Fruit fly (Drosophila melanogaster) whole organism, embryonic: ENCODE data around the gene Pgm1.

Experiments
- Antp ChIP-seq: fragments of 200-800 bp; sonication (Bioruptor generic); optimal IDR thresholded peaks from 3 replicates; lab custom pipeline; 2016; ENCODE audit warnings: missing biosample characterization, missing genetic modification characterization
- Atf3 ChIP-seq: fragments of 200-800 bp; sonication (Bioruptor generic); optimal IDR thresholded peaks from 3 replicates; lab custom pipeline; 2016; ENCODE audit warnings: missing biosample characterization, missing genetic modification characterization
- CG10209 ChIP-seq: fragments of 200-800 bp; sonication (Bioruptor generic); optimal IDR thresholded peaks from 3 replicates; lab custom pipeline; 2017; ENCODE audit warnings: missing biosample characterization, mild to moderate bottlenecking, missing genetic modification characterization, missing genetic modification reagents
- CG10366 ChIP-seq: fragments of 200-800 bp; sonication (Bioruptor generic); IDR thresholded peaks from 2 replicates; pipeline ENCODE4 v1.3.6; 2022; ENCODE audit warnings: missing biosample characterization, missing genetic modification characterization
- CG10462 ChIP-seq: fragments of 200-800 bp; sonication (Bioruptor generic); optimal IDR thresholded peaks from 2 replicates; lab custom pipeline; 2016; ENCODE audit warnings: missing biosample characterization, missing genetic modification characterization
- CG11456 ChIP-seq: fragments of 200-800 bp; sonication (Bioruptor generic); IDR thresholded peaks from 3 replicates; pipeline ENCODE4 v1.3.6; 2022; ENCODE audit warnings: missing biosample characterization, missing genetic modification characterization
- CG12236 ChIP-seq: fragments of 200-800 bp; sonication (Bioruptor generic); optimal IDR thresholded peaks from 2 replicates; lab custom pipeline; 2016; ENCODE audit warnings: missing biosample characterization, missing genetic modification characterization
- CG13123 ChIP-seq: fragments of 200-800 bp; sonication (Bioruptor generic); optimal IDR thresholded peaks from 2 replicates; lab custom pipeline; 2016; ENCODE audit warnings: missing biosample characterization, missing genetic modification characterization
- CG13624 ChIP-seq: fragments of 200-800 bp; sonication (Bioruptor generic); optimal IDR thresholded peaks from 2 replicates; lab custom pipeline; 2016; ENCODE audit warnings: missing biosample characterization, missing genetic modification characterization
- CG14710 ChIP-seq: fragments of 200-800 bp; sonication (Bioruptor generic); optimal IDR thresholded peaks from 3 replicates; lab custom pipeline; 2019; ENCODE audit warnings: missing biosample characterization, mild to moderate bottlenecking, missing genetic modification characterization, moderate library complexity
- CG17568 ChIP-seq: fragments of 200-800 bp; sonication (Bioruptor generic); optimal IDR thresholded peaks from 2 replicates; lab custom pipeline; 2018; ENCODE audit warnings: missing biosample characterization, mild to moderate bottlenecking, missing genetic modification characterization, moderate library complexity
- CG1832 ChIP-seq: fragments of 200-800 bp; sonication (Bioruptor generic); optimal IDR thresholded peaks from 2 replicates; lab custom pipeline; 2017; ENCODE audit warnings: missing biosample characterization, mild to moderate bottlenecking, missing genetic modification characterization, inconsistent platforms
- CG2129 ChIP-seq: fragments of 200-800 bp; sonication (Bioruptor generic); IDR thresholded peaks from 2 replicates; pipeline ENCODE4 v1.3.6; 2022; ENCODE audit warnings: missing biosample characterization, missing genetic modification characterization; ENCODE audit not compliant: partially characterized antibody
- CG30403 ChIP-seq: fragments of 200-800 bp; sonication (Bioruptor generic); optimal IDR thresholded peaks from 3 replicates; lab custom pipeline; 2016; ENCODE audit warnings: missing biosample characterization, missing genetic modification characterization
- CG30431 ChIP-seq: fragments of 200-800 bp; sonication (Bioruptor generic); optimal IDR thresholded peaks from 2 replicates; lab custom pipeline; 2017; ENCODE audit warnings: missing biosample characterization, missing genetic modification characterization
- CG3407 ChIP-seq: fragments of 200-800 bp; sonication (Bioruptor generic); optimal IDR thresholded peaks from 2 replicates; lab custom pipeline; 2018; ENCODE audit warnings: missing biosample characterization, mild to moderate bottlenecking, missing genetic modification characterization
- CG3995 ChIP-seq: fragments of 200-800 bp; sonication (Bioruptor generic); optimal IDR thresholded peaks from 3 replicates; lab custom pipeline; 2016; ENCODE audit warnings: missing biosample characterization, missing genetic modification characterization
- CG4404 ChIP-seq: fragments of 200-800 bp; sonication (Bioruptor generic); IDR thresholded peaks from 2 replicates; pipeline ENCODE4 v1.3.6; 2022; ENCODE audit warnings: missing biosample characterization, missing genetic modification characterization
- CG5180 ChIP-seq: fragments of 200-800 bp; sonication (Bioruptor generic); optimal IDR thresholded peaks from 3 replicates; lab custom pipeline; 2017; ENCODE audit warnings: missing biosample characterization, missing genetic modification characterization, mild to moderate bottlenecking, moderate library complexity, missing genetic modification reagents
- CG6791 ChIP-seq: fragments of 200-800 bp; sonication (Bioruptor generic); IDR thresholded peaks from 3 replicates; pipeline ENCODE4 v1.3.6; 2022; ENCODE audit warnings: missing biosample characterization, missing genetic modification characterization; ENCODE audit not compliant: partially characterized antibody
- CG7987 ChIP-seq: fragments of 200-800 bp; sonication (Bioruptor generic); optimal IDR thresholded peaks from 2 replicates; lab custom pipeline; 2018; ENCODE audit warnings: missing biosample characterization, mild to moderate bottlenecking, missing genetic modification characterization, moderate library complexity
- Dad ChIP-seq: fragments of 200-800 bp; sonication (Bioruptor generic); optimal IDR thresholded peaks from 3 replicates; lab custom pipeline; 2016; ENCODE audit warnings: missing biosample characterization, missing genetic modification characterization
- HmgZ ChIP-seq: fragments of 200-800 bp; sonication (Bioruptor generic); optimal IDR thresholded peaks from 2 replicates; lab custom pipeline; 2018; ENCODE audit warnings: missing biosample characterization, mild to moderate bottlenecking, missing genetic modification characterization
- Hmx ChIP-seq: fragments of 200-800 bp; sonication (Bioruptor generic); optimal IDR thresholded peaks from 2 replicates; lab custom pipeline; 2016; ENCODE audit warnings: missing biosample characterization, missing genetic modification characterization
- Hr78 ChIP-seq, 2 experiments: fragments of 200-800 bp in 1 of 2; fragments of >200 bp in 1 of 2; sonication (Bioruptor generic) in 1 of 2; optimal IDR thresholded peaks; 2 replicates each; lab custom pipeline; 2017 to 2019; ENCODE audit warnings: missing biosample characterization in 2 of 2, missing genetic modification characterization in 2 of 2, mild to moderate bottlenecking in 1 of 2, moderate library complexity in 1 of 2
- Nf-YA ChIP-seq: fragments of 200-800 bp; sonication (Bioruptor generic); IDR thresholded peaks from 2 replicates; pipeline ENCODE4 v1.3.6; 2022; ENCODE audit warnings: missing biosample characterization, missing genetic modification characterization
- Nf-YB ChIP-seq: fragments of 200-800 bp; sonication (Bioruptor generic); optimal IDR thresholded peaks from 3 replicates; lab custom pipeline; 2019; ENCODE audit warnings: missing biosample characterization, mild to moderate bottlenecking, missing genetic modification characterization, moderate library complexity
- Rfx ChIP-seq: fragments of 200-800 bp; sonication (Bioruptor generic); IDR thresholded peaks from 2 replicates; pipeline ENCODE4 v1.3.6; 2022; ENCODE audit warnings: missing biosample characterization, missing genetic modification characterization
- Trl ChIP-seq, 3 experiments: fragments of >200 bp in 2 of 3; fragments of 200-800 bp in 1 of 3; sonication (Bioruptor generic) in 1 of 3; optimal IDR thresholded peaks; 2 replicates in 1 of 3; 3 replicates in 2 of 3; lab custom pipeline; 2016 to 2017; ENCODE audit warnings: missing biosample characterization in 1 of 3, missing genetic modification characterization in 1 of 3
- Usf ChIP-seq: fragments of 200-800 bp; sonication (Bioruptor generic); optimal IDR thresholded peaks from 2 replicates; lab custom pipeline; 2017; ENCODE audit warnings: missing genotype, missing biosample characterization, missing genetic modification characterization
- ato ChIP-seq: fragments of 200-800 bp; sonication (Bioruptor generic); IDR thresholded peaks from 2 replicates; pipeline ENCODE4 v1.3.6; 2022; ENCODE audit warnings: missing biosample characterization, missing genetic modification characterization; ENCODE audit not compliant: partially characterized antibody
- chn ChIP-seq: fragments of 200-800 bp; sonication (Bioruptor generic); optimal IDR thresholded peaks from 2 replicates; lab custom pipeline; 2016; ENCODE audit warnings: missing biosample characterization, missing genetic modification characterization
- croc ChIP-seq: fragments of 200-800 bp; sonication (Bioruptor generic); conservative IDR thresholded peaks from 3 replicates; pipeline ENCODE4 v1.3.6; 2022; ENCODE audit warnings: missing biosample characterization, missing genetic modification characterization
- cwo ChIP-seq: fragments of 200-800 bp; sonication (Bioruptor generic); optimal IDR thresholded peaks from 3 replicates; lab custom pipeline; 2017; ENCODE audit warnings: missing biosample characterization, missing genetic modification characterization, mild to moderate bottlenecking, moderate library complexity, missing genetic modification reagents
- en ChIP-seq: fragments of 200-800 bp; sonication (Bioruptor generic); optimal IDR thresholded peaks from 2 replicates; lab custom pipeline; 2016; ENCODE audit warnings: missing biosample characterization, missing genetic modification characterization
- exex ChIP-seq: fragments of 200-800 bp; sonication (Bioruptor generic); optimal IDR thresholded peaks from 4 replicates; lab custom pipeline; 2018; ENCODE audit warnings: missing biosample characterization, mild to moderate bottlenecking, missing genetic modification characterization, moderate library complexity
- grn ChIP-seq: fragments of 200-800 bp; sonication (Bioruptor generic); optimal IDR thresholded peaks from 3 replicates; lab custom pipeline; 2017; ENCODE audit warnings: missing biosample characterization, missing genetic modification characterization
- gsb ChIP-seq: fragments of 200-800 bp; sonication (Bioruptor generic); IDR thresholded peaks from 2 replicates; pipeline ENCODE4 v1.3.6; 2022; ENCODE audit warnings: missing biosample characterization, missing genetic modification characterization
- maf-S ChIP-seq: fragments of 200-800 bp; sonication (Bioruptor generic); optimal IDR thresholded peaks from 2 replicates; lab custom pipeline; 2016; ENCODE audit warnings: missing biosample characterization, missing genetic modification characterization
- nau ChIP-seq: fragments of 200-800 bp; sonication (Bioruptor generic); optimal IDR thresholded peaks from 3 replicates; lab custom pipeline; 2017; ENCODE audit warnings: missing biosample characterization, mild to moderate bottlenecking, missing genetic modification characterization, missing genetic modification reagents
- prd ChIP-seq, 3 experiments: fragments of >200 bp in 2 of 3; fragments of 200-800 bp in 1 of 3; sonication (Bioruptor generic) in 1 of 3; optimal IDR thresholded peaks in 2 of 3; IDR thresholded peaks in 1 of 3; 2 replicates in 2 of 3; 3 replicates in 1 of 3; pipeline versions ENCODE4 v1.3.6 to Lab custom; 2017 to 2022; ENCODE audit warnings: missing biosample characterization in 1 of 3, missing genetic modification characterization in 1 of 3
- ranshi ChIP-seq: fragments of 200-800 bp; sonication (Bioruptor generic); IDR thresholded peaks from 2 replicates; pipeline ENCODE4 v1.3.6; 2022; ENCODE audit warnings: missing biosample characterization, missing genetic modification characterization
- rib ChIP-seq: fragments of 200-800 bp; sonication (Bioruptor generic); IDR thresholded peaks from 2 replicates; pipeline ENCODE4 v1.3.6; 2022; ENCODE audit warnings: missing biosample characterization, missing genetic modification characterization
- sens ChIP-seq: fragments of 200-800 bp; sonication (Bioruptor generic); peaks from one replicate; lab custom pipeline; 2016; ENCODE audit warnings: missing biosample characterization, missing genetic modification characterization
- sim ChIP-seq: fragments of 200-800 bp; sonication (Bioruptor generic); IDR thresholded peaks from 2 replicates; pipeline ENCODE4 v1.3.6; 2022; ENCODE audit warnings: missing biosample characterization, missing genetic modification characterization
- slbo ChIP-seq: fragments of 200-800 bp; sonication (Bioruptor generic); IDR thresholded peaks from 2 replicates; pipeline ENCODE4 v1.3.6; 2022; ENCODE audit warnings: missing biosample characterization, missing genetic modification characterization
- sob ChIP-seq: fragments of 200-800 bp; sonication (Bioruptor generic); IDR thresholded peaks from 2 replicates; pipeline ENCODE4 v1.3.6; 2022; ENCODE audit warnings: missing biosample characterization, missing genetic modification characterization
- ttk ChIP-seq: fragments of 200-800 bp; sonication (Bioruptor generic); IDR thresholded peaks from 2 replicates; pipeline ENCODE4 v2.1.2; 2022; ENCODE audit warnings: missing biosample characterization, missing genetic modification characterization
- vnd ChIP-seq: fragments of 200-800 bp; sonication (Bioruptor generic); IDR thresholded peaks from 3 replicates; pipeline ENCODE4 v1.3.6; 2022; ENCODE audit warnings: missing biosample characterization, missing genetic modification characterization; ENCODE audit not compliant: partially characterized antibody
- wor ChIP-seq: fragments of 200-800 bp; sonication (Bioruptor generic); IDR thresholded peaks from 2 replicates; pipeline ENCODE4 v1.3.6; 2022; ENCODE audit warnings: missing biosample characterization, missing genetic modification characterization
- zfh2 ChIP-seq: fragments of 200-800 bp; sonication (Bioruptor generic); optimal IDR thresholded peaks from 2 replicates; lab custom pipeline; 2016; ENCODE audit warnings: missing biosample characterization, missing genetic modification characterization

Pgm1 gene

dm6 chr3L:16090330-16090803, 38.0 kb downstream of the Pgm1 start, which contains the start of the genes CG5235 and ClC-c (continued):
- TF ChIP-seq CG7987 (GFP tag; lab: Kevin White, UChicago) (no peak), Trl (optimal IDR thresholded peaks at IDR 0.05; lab: Kevin White, UChicago) (no peak), Trl (GFP tag; optimal IDR thresholded peaks at IDR 0.05; lab: Kevin White, UChicago) (no peak), Usf (GFP tag; lab: Kevin White, UChicago) (no peak), CG3995 (GFP tag; lab: Kevin White, UChicago) (peak; percentile 76), Nf-YA (GFP tag; lab: Robert Waterston, UW) (no peak), CG14710 (tag; lab: Kevin White, UChicago) (peak; percentile 45), croc (no peak), Nf-YB (GFP tag; lab: Kevin White, UChicago) (no peak), wor (GFP tag; lab: Robert Waterston, UW) (no peak), chn (GFP tag; lab: Kevin White, UChicago) (no peak), ranshi (GFP tag; lab: Robert Waterston, UW) (no peak), slbo (no peak), Dad (GFP tag; lab: Kevin White, UChicago) (no peak), sob (GFP tag; lab: Robert Waterston, UW) (no peak), sim (no peak), CG1832 (GFP tag; lab: Kevin White, UChicago) (no peak), CG5180 (GFP tag; lab: Kevin White, UChicago) (no peak), Hr78 (GFP tag; optimal IDR thresholded peaks at IDR 0.05; lab: Kevin White, UChicago) (no peak), Rfx (GFP tag; lab: Robert Waterston, UW) (no peak), sens (peak; percentile 37), prd (optimal IDR thresholded peaks at IDR 0.05; lab: Kevin White, UChicago) (no peak), prd (GFP tag; IDR thresholded peaks at IDR 0.05; lab: Robert Waterston, UW) (no peak), CG30403 (GFP tag; lab: Kevin White, UChicago) (no peak), cwo (GFP tag; lab: Kevin White, UChicago) (no peak), Atf3 (GFP tag; lab: Kevin White, UChicago) (no peak), ato (GFP tag; lab: Robert Waterston, UW) (peak; percentile 78), CG13123 (GFP tag; lab: Kevin White, UChicago) (no peak), exex (tag; lab: Kevin White, UChicago) (no peak), gsb (GFP tag; lab: Robert Waterston, UW) (no peak), CG11456 (GFP tag; lab: Robert Waterston, UW) (no peak), vnd (GFP tag; lab: Robert Waterston, UW) (peak; percentile 74), zfh2 (GFP tag; lab: Kevin White, UChicago) (no peak), maf-S (GFP tag; lab: Kevin White, UChicago) (no peak), Hmx (GFP tag; lab: Kevin White, UChicago) (no peak), CG30431 (no peak), CG10462 (GFP tag; lab: Kevin White, UChicago) (no peak), CG17568 (GFP tag; lab: Kevin White, UChicago) (no peak), CG12236 (GFP tag; lab: Kevin White, UChicago) (no peak), CG3407 (GFP tag; lab: Kevin White, UChicago) (no peak), CG13624 (GFP tag; lab: Kevin White, UChicago) (peak; percentile 37), grn (GFP tag; lab: Kevin White, UChicago) (no peak), rib (GFP tag; lab: Robert Waterston, UW) (peak; percentile 94), nau (GFP tag; lab: Kevin White, UChicago) (no peak), CG6791 (GFP tag; lab: Robert Waterston, UW) (peak; percentile 88), CG4404 (GFP tag; lab: Robert Waterston, UW) (no peak), CG2129 (no peak), Antp (no peak), HmgZ (peak; percentile 26), en (GFP tag; lab: Kevin White, UChicago) (no peak), CG10366 (GFP tag; lab: Robert Waterston, UW) (no peak), ttk (GFP tag; lab: Robert Waterston, UW) (no peak), CG10209 (GFP tag; lab: Kevin White, UChicago) (no peak)
